Fruit fly (Drosophila melanogaster): Measurements from ENCODE around the gene Ptpmeg.

DNA sequence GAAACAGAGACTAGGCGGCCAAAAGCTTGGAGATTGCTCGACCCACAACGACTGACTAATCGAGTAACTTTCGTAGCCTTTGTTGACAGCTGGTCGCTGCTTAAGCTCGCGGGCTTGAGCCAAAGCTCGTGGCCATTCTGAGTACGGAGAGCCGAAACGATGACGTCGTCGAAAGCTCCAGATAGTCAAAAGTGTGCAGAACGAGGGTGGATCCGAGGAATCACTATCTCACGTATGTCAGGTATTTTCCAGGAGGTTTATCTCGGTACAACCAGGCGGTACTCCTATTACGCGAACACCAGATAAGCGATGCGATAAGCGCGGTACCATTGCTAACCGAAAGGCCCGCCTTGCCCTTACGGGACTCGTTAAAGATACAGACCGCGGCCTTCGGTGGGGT, 16.3 kb upstream of the Ptpmeg start:
- TF ChIP-seq jing (GFP tag; optimal IDR thresholded peaks at IDR 0.05), result no peak
- TF ChIP-seq CG16779 (GFP tag; IDR thresholded peaks at IDR 0.05), result no peak
- TF ChIP-seq CG33213 (GFP tag; optimal IDR thresholded peaks at IDR 0.05), result no peak
- no peak for TF ChIP-seq cwo (GFP tag; optimal IDR thresholded peaks at IDR 0.05)
- no peak for TF ChIP-seq usp (GFP tag; optimal IDR thresholded peaks at IDR 0.05)
- no peak for TF ChIP-seq NfI (GFP tag; optimal IDR thresholded peaks at IDR 0.05)
- TF ChIP-seq h (optimal IDR thresholded peaks at IDR 0.05), result no peak

Data from whole organism, embryonic.